Worm (Caenorhabditis elegans): ENCODE results near the gene skn-1.

skn-1 gene

ce11 chrIV:5619643-5620042 lies 40.5 kb downstream of the skn-1 start, which contains the start of gene srsx-16:
Gene srsx-16 (minus strand): TSS chrIV:5619743.
- no peak for TF ChIP-seq efl-1 (optimal IDR thresholded peaks at IDR 0.05)
- peak in 1 of 2 experiments; percentile 76 for TF ChIP-seq efl-1 (GFP tag; optimal IDR thresholded peaks at IDR 0.05 in 1 of 2)
- no peak for TF ChIP-seq ceh-82 (tag; optimal IDR thresholded peaks at IDR 0.05)

ce11 chrIV:5614558-5615026 lies 45.6 kb downstream of the skn-1 start, which contains the start of gene C39H7.4:
Gene C39H7.4 (minus strand): TSS chrIV:5614608.
- TF ChIP-seq C16A3.4 (tag; optimal IDR thresholded peaks at IDR 0.05) = no peak
- TF ChIP-seq grh-1 (GFP tag; IDR thresholded peaks at IDR 0.05) = no peak
- no peak for TF ChIP-seq fos-1 (tag; optimal IDR thresholded peaks at IDR 0.05)
- TF ChIP-seq ceh-88 (GFP tag; IDR thresholded peaks at IDR 0.05) = no peak
- TF ChIP-seq unc-62 (GFP tag; optimal IDR thresholded peaks at IDR 0.05) = no peak
- TF ChIP-seq tbx-2 (tag; optimal IDR thresholded peaks at IDR 0.05) = no peak
- no peak for TF ChIP-seq sup-37 (GFP tag; optimal IDR thresholded peaks at IDR 0.05)
- no peak for TF ChIP-seq C04F5.9 (tag; optimal IDR thresholded peaks at IDR 0.05)
- TF ChIP-seq elt-2 (tag; optimal IDR thresholded peaks at IDR 0.05) = peak; percentile 55

DNA sequence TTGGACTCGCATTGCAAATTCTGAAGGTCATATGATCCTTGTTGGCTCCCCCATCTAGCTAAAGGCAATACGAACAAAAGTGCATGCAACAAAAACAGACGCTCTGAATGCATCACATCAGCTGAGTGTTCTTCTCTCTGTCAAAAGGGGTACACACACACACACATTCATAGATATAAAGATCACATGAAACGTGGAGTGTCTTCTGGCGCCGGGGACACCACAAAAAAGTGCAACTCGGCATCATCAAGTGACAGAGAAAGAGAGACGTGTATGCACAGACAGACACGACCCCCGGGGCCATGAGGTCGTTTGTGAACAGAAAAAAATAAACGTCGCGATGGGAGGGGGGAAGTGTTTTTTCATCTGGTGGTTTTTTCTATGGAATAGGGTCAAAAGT lies 52.8 kb downstream of the skn-1 start:
- TF ChIP-seq unc-62 (GFP tag; optimal IDR thresholded peaks at IDR 0.05) (no peak), nhr-85 (tag) (peak; percentile 37), hpl-2 (GFP tag; optimal IDR thresholded peaks at IDR 0.05) (no peak), dsc-1 (tag; optimal IDR thresholded peaks at IDR 0.05) (peak; percentile 36), dpl-1 (GFP tag; optimal IDR thresholded peaks at IDR 0.05) (peak in 1 of 3 experiments; percentile 46), unc-30 (tag; optimal IDR thresholded peaks at IDR 0.05) (no peak), fkh-8 (tag; optimal IDR thresholded peaks at IDR 0.05) (peak; percentile 62), nhr-71 (tag; optimal IDR thresholded peaks at IDR 0.05) (peak; percentile 75), tbx-2 (tag; optimal IDR thresholded peaks at IDR 0.05) (peak; percentile 38), lir-3 (tag; optimal IDR thresholded peaks at IDR 0.05; ENCODE audit: poor library complexity) (peak; percentile 12), swsn-7 (tag; optimal IDR thresholded peaks at IDR 0.05) (peak; percentile 44), ztf-11 (tag; optimal IDR thresholded peaks at IDR 0.05) (no peak), sox-4 (tag; optimal IDR thresholded peaks at IDR 0.05) (no peak), sptf-1 (tag; optimal IDR thresholded peaks at IDR 0.05) (no peak), mep-1 (tag; optimal IDR thresholded peaks at IDR 0.05) (peak; percentile 73), nhr-19 (GFP tag; conservative IDR thresholded peaks at IDR 0.05) (peak; percentile 40; the same call in 1 of the 2 replicates), nhr-47 (tag; optimal IDR thresholded peaks at IDR 0.05) (peak; percentile 62), ceh-82 (tag; optimal IDR thresholded peaks at IDR 0.05) (peak in 1 of 3 experiments; percentile 64), nhr-77 (tag; optimal IDR thresholded peaks at IDR 0.05) (peak; percentile 46), ama-1 (optimal IDR thresholded peaks at IDR 0.05) (peak; percentile 48), nhr-20 (tag; optimal IDR thresholded peaks at IDR 0.05) (peak; percentile 39), nhr-28 (tag; optimal IDR thresholded peaks at IDR 0.05) (no peak), egl-13 (tag; optimal IDR thresholded peaks at IDR 0.05) (no peak), xbp-1 (tag; optimal IDR thresholded peaks at IDR 0.05) (peak; percentile 23), blmp-1 (tag; optimal IDR thresholded peaks at IDR 0.05) (no peak), skn-1 (tag; optimal IDR thresholded peaks at IDR 0.05) (peak; percentile 66), pqm-1 (tag; optimal IDR thresholded peaks at IDR 0.05) (no peak), lin-35 (GFP tag; optimal IDR thresholded peaks at IDR 0.05) (peak; percentile 60 to 63), snu-23 (GFP tag; optimal IDR thresholded peaks at IDR 0.05) (peak; percentile 54), ztf-4 (tag; optimal IDR thresholded peaks at IDR 0.05) (peak; percentile 80), lin-15B (tag; optimal IDR thresholded peaks at IDR 0.05) (no peak), fkh-10 (GFP tag; optimal IDR thresholded peaks at IDR 0.05) (peak; percentile 26), unc-86 (tag; optimal IDR thresholded peaks at IDR 0.05) (peak; percentile 19), fos-1 (tag; optimal IDR thresholded peaks at IDR 0.05) (no peak), pag-3 (tag; optimal IDR thresholded peaks at IDR 0.05; ENCODE audit: borderline replicate concordance, insufficient read depth) (peak; percentile 51), efl-1 (optimal IDR thresholded peaks at IDR 0.05) (peak; percentile 33 to 35), efl-1 (GFP tag; optimal IDR thresholded peaks at IDR 0.05 in 1 of 2) (peak; percentile 4 to 92), unc-98 (GFP tag; IDR thresholded peaks at IDR 0.05) (no peak), mdl-1 (tag; optimal IDR thresholded peaks at IDR 0.05) (peak in 1 of 2 experiments; percentile 79), rnt-1 (tag; optimal IDR thresholded peaks at IDR 0.05) (peak; percentile 69), elt-2 (tag; optimal IDR thresholded peaks at IDR 0.05) (no peak), lsy-2 (tag; optimal IDR thresholded peaks at IDR 0.05) (peak; percentile 39 to 68), snpc-4 (tag; optimal IDR thresholded peaks at IDR 0.05) (peak; percentile 44)
